Fruit fly (Drosophila melanogaster) whole organism, embryonic: Measurements from ENCODE around the gene fend.

Source experiments
- Blimp-1 ChIP-seq: fragments of 200-800 bp; sonication (Bioruptor generic); optimal IDR thresholded peaks from 3 replicates; lab custom pipeline; 2018; ENCODE audit warnings: missing biosample characterization, missing genetic modification characterization, mild to moderate bottlenecking, moderate library complexity, missing genetic modification reagents
- CG10462 ChIP-seq: fragments of 200-800 bp; sonication (Bioruptor generic); optimal IDR thresholded peaks from 2 replicates; lab custom pipeline; 2016; ENCODE audit warnings: missing biosample characterization, missing genetic modification characterization
- CG12071 ChIP-seq: fragments of 200-800 bp; sonication (Bioruptor generic); optimal IDR thresholded peaks from 3 replicates; lab custom pipeline; 2018; ENCODE audit warnings: missing biosample characterization, mild to moderate bottlenecking, missing genetic modification characterization
- CG12236 ChIP-seq: fragments of 200-800 bp; sonication (Bioruptor generic); optimal IDR thresholded peaks from 2 replicates; lab custom pipeline; 2016; ENCODE audit warnings: missing biosample characterization, missing genetic modification characterization
- CG13287 ChIP-seq: fragments of 200-800 bp; sonication (Bioruptor generic); IDR thresholded peaks from 2 replicates; pipeline ENCODE4 v1.3.6; 2022; ENCODE audit warnings: missing biosample characterization, missing genetic modification characterization; ENCODE audit not compliant: partially characterized antibody
- CG15514 ChIP-seq: fragments of 200-800 bp; sonication (Bioruptor generic); optimal IDR thresholded peaks from 3 replicates; lab custom pipeline; 2017; ENCODE audit warnings: missing biosample characterization, missing genetic modification characterization, mild to moderate bottlenecking, moderate library complexity, missing genetic modification reagents
- CG15601 ChIP-seq: fragments of 200-800 bp; sonication (Bioruptor generic); optimal IDR thresholded peaks from 3 replicates; lab custom pipeline; 2019; ENCODE audit warnings: missing biosample characterization, mild to moderate bottlenecking, missing genetic modification characterization, moderate library complexity
- CG16779 ChIP-seq: fragments of 200-800 bp; sonication (Bioruptor generic); IDR thresholded peaks from 2 replicates; pipeline ENCODE4 v1.3.6; 2022; ENCODE audit warnings: missing biosample characterization, missing genetic modification characterization
- CG17612 ChIP-seq: fragments of 200-800 bp; sonication (Bioruptor generic); IDR thresholded peaks from 2 replicates; pipeline ENCODE4 v1.3.6; 2022; ENCODE audit warnings: missing biosample characterization, missing genetic modification characterization
- CG3281 ChIP-seq: fragments of 200-800 bp; sonication (Bioruptor generic); optimal IDR thresholded peaks from 3 replicates; lab custom pipeline; 2017; ENCODE audit warnings: missing biosample characterization, mild to moderate bottlenecking, missing genetic modification characterization
- CG8924 ChIP-seq: fragments of 200-800 bp; optimal IDR thresholded peaks from 3 replicates; lab custom pipeline; 2019; ENCODE audit warnings: missing biosample characterization, mild to moderate bottlenecking, missing genetic modification characterization, moderate library complexity
- Dbx ChIP-seq: fragments of 200-800 bp; sonication (Bioruptor generic); IDR thresholded peaks from 3 replicates; pipeline ENCODE4 v1.3.6; 2022; ENCODE audit warnings: missing biosample characterization, missing genetic modification characterization
- Deaf1 ChIP-seq: fragments of 200-800 bp; optimal IDR thresholded peaks from 3 replicates; lab custom pipeline; 2019; ENCODE audit warnings: missing biosample characterization, mild to moderate bottlenecking, missing genetic modification characterization, moderate library complexity
- Dip3 ChIP-seq: fragments of 200-800 bp; sonication (Bioruptor generic); optimal IDR thresholded peaks from 3 replicates; lab custom pipeline; 2016; ENCODE audit warnings: missing biosample characterization, missing genetic modification characterization
- Fer3 ChIP-seq: fragments of 200-800 bp; sonication (Bioruptor generic); optimal IDR thresholded peaks from 2 replicates; lab custom pipeline; 2018; ENCODE audit warnings: missing biosample characterization, mild to moderate bottlenecking, missing genetic modification characterization, moderate library complexity
- HLHmδ ChIP-seq: fragments of 200-800 bp; sonication (Bioruptor generic); optimal IDR thresholded peaks from 2 replicates; lab custom pipeline; 2018; ENCODE audit warnings: missing biosample characterization, mild to moderate bottlenecking, missing genetic modification characterization, moderate library complexity
- Hmr ChIP-seq: fragments of 200-800 bp; sonication (Bioruptor generic); optimal IDR thresholded peaks from 3 replicates; lab custom pipeline; 2017; ENCODE audit warnings: mild to moderate bottlenecking, missing biosample characterization, missing genetic modification reagents, missing genetic modification characterization
- Jarid2 ChIP-seq: fragments of 200-800 bp; sonication (Bioruptor generic); optimal IDR thresholded peaks from 3 replicates; lab custom pipeline; 2017; ENCODE audit warnings: mild to moderate bottlenecking, missing biosample characterization, missing genetic modification reagents, missing genetic modification characterization
- MESR4 ChIP-seq: fragments of 200-800 bp; sonication (Bioruptor generic); optimal IDR thresholded peaks from 2 replicates; lab custom pipeline; 2018; ENCODE audit warnings: missing biosample characterization, mild to moderate bottlenecking, missing genetic modification characterization, moderate library complexity
- MTF-1 ChIP-seq: fragments of 200-800 bp; sonication (Bioruptor generic); optimal IDR thresholded peaks from 2 replicates; lab custom pipeline; 2018; ENCODE audit warnings: missing biosample characterization, mild to moderate bottlenecking, missing genetic modification characterization, borderline replicate concordance
- Pdp1 ChIP-seq, 2 experiments: fragments of 200-800 bp; sonication (Bioruptor generic); optimal IDR thresholded peaks; 3 replicates each; lab custom pipeline; 2016; ENCODE audit warnings: missing biosample characterization in 2 of 2, missing genetic modification characterization in 2 of 2, mild to moderate bottlenecking in 1 of 2, moderate library complexity in 1 of 2
- Rfx ChIP-seq: fragments of 200-800 bp; sonication (Bioruptor generic); IDR thresholded peaks from 2 replicates; pipeline ENCODE4 v1.3.6; 2022; ENCODE audit warnings: missing biosample characterization, missing genetic modification characterization
- Vsx1 ChIP-seq: fragments of 200-800 bp; sonication (Bioruptor generic); optimal IDR thresholded peaks from 2 replicates; lab custom pipeline; 2017; ENCODE audit warnings: missing biosample characterization, mild to moderate bottlenecking, missing genetic modification characterization, missing genetic modification reagents
- ap ChIP-seq: fragments of 200-800 bp; sonication (Bioruptor generic); IDR thresholded peaks from 2 replicates; pipeline ENCODE4 v1.3.6; 2022; ENCODE audit warnings: missing biosample characterization, missing genetic modification characterization
- br ChIP-seq: fragments of >200 bp; optimal IDR thresholded peaks from 2 replicates; lab custom pipeline; 2017
- caup ChIP-seq: fragments of 200-800 bp; sonication (Bioruptor generic); optimal IDR thresholded peaks from 3 replicates; lab custom pipeline; 2017; ENCODE audit warnings: missing biosample characterization, mild to moderate bottlenecking, missing genetic modification characterization, moderate library complexity; ENCODE audit not compliant: severe bottlenecking
- chm ChIP-seq: fragments of 200-800 bp; sonication (Bioruptor generic); IDR thresholded peaks from 2 replicates; pipeline ENCODE4 v1.3.6; 2022; ENCODE audit warnings: missing biosample characterization, missing genetic modification characterization
- croc ChIP-seq: fragments of 200-800 bp; sonication (Bioruptor generic); conservative IDR thresholded peaks from 3 replicates; pipeline ENCODE4 v1.3.6; 2022; ENCODE audit warnings: missing biosample characterization, missing genetic modification characterization
- fd96Cb ChIP-seq: fragments of 200-800 bp; sonication (Bioruptor generic); optimal IDR thresholded peaks from 2 replicates; lab custom pipeline; 2018; ENCODE audit warnings: missing biosample characterization, mild to moderate bottlenecking, missing genetic modification characterization, moderate library complexity
- gem ChIP-seq: fragments of 200-800 bp; sonication (Bioruptor generic); optimal IDR thresholded peaks from 2 replicates; lab custom pipeline; 2019; ENCODE audit warnings: missing biosample characterization, mild to moderate bottlenecking, missing genetic modification characterization, moderate library complexity
- inv ChIP-seq: fragments of 200-800 bp; sonication (Bioruptor generic); IDR thresholded peaks from 2 replicates; pipeline ENCODE4 v1.3.6; 2022; ENCODE audit warnings: missing biosample characterization, missing genetic modification characterization; ENCODE audit not compliant: partially characterized antibody
- lab ChIP-seq: fragments of 200-800 bp; sonication (Bioruptor generic); optimal IDR thresholded peaks from 3 replicates; lab custom pipeline; 2017; ENCODE audit warnings: missing biosample characterization, missing genetic modification characterization, mild to moderate bottlenecking, moderate library complexity, missing genetic modification reagents
- lbe ChIP-seq: fragments of 200-800 bp; sonication (Bioruptor generic); optimal IDR thresholded peaks from 2 replicates; lab custom pipeline; 2016; ENCODE audit warnings: missing biosample characterization, mild to moderate bottlenecking, missing genetic modification characterization
- mirr ChIP-seq: fragments of 200-800 bp; sonication (Bioruptor generic); optimal IDR thresholded peaks from 3 replicates; lab custom pipeline; 2018; ENCODE audit warnings: missing biosample characterization, mild to moderate bottlenecking, missing genetic modification characterization
- nerfin-1 ChIP-seq: fragments of 200-800 bp; sonication (Bioruptor generic); optimal IDR thresholded peaks from 3 replicates; lab custom pipeline; 2019; ENCODE audit warnings: missing biosample characterization, mild to moderate bottlenecking, missing genetic modification characterization, moderate library complexity
- nom ChIP-seq: fragments of 200-800 bp; sonication (Bioruptor generic); optimal IDR thresholded peaks from 2 replicates; lab custom pipeline; 2017; ENCODE audit warnings: missing biosample characterization, missing genetic modification characterization, mild to moderate bottlenecking, moderate library complexity, missing genetic modification reagents
- org-1 ChIP-seq: fragments of 200-800 bp; sonication (Bioruptor generic); optimal IDR thresholded peaks from 2 replicates; lab custom pipeline; 2017; ENCODE audit warnings: missing biosample characterization, missing genetic modification characterization
- pan ChIP-seq, 4 experiments: fragments of >200 bp in 3 of 4; fragments of 200-800 bp in 1 of 4; sonication (Bioruptor generic) in 1 of 4; optimal IDR thresholded peaks in 3 of 4; IDR thresholded peaks in 1 of 4; 2 replicates each; pipeline versions ENCODE4 v1.3.6 to Lab custom; 2017 to 2022; ENCODE audit warnings: missing biosample characterization in 2 of 4, missing genetic modification characterization in 2 of 4, mixed read lengths in 1 of 4
- prd ChIP-seq, 3 experiments: fragments of >200 bp in 2 of 3; fragments of 200-800 bp in 1 of 3; sonication (Bioruptor generic) in 1 of 3; optimal IDR thresholded peaks in 2 of 3; IDR thresholded peaks in 1 of 3; 2 replicates in 2 of 3; 3 replicates in 1 of 3; pipeline versions ENCODE4 v1.3.6 to Lab custom; 2017 to 2022; ENCODE audit warnings: missing biosample characterization in 1 of 3, missing genetic modification characterization in 1 of 3
- rib ChIP-seq: fragments of 200-800 bp; sonication (Bioruptor generic); IDR thresholded peaks from 2 replicates; pipeline ENCODE4 v1.3.6; 2022; ENCODE audit warnings: missing biosample characterization, missing genetic modification characterization
- ro ChIP-seq: fragments of 200-800 bp; sonication (Bioruptor generic); IDR thresholded peaks from 2 replicates; pipeline ENCODE4 v1.3.6; 2022; ENCODE audit warnings: missing biosample characterization, missing genetic modification characterization
- scrt ChIP-seq: fragments of 200-800 bp; sonication (Bioruptor generic); optimal IDR thresholded peaks from 2 replicates; lab custom pipeline; 2018; ENCODE audit warnings: missing biosample characterization, mild to moderate bottlenecking, missing genetic modification characterization, moderate library complexity
- sna ChIP-seq: fragments of 200-800 bp; sonication (Bioruptor generic); IDR thresholded peaks from 2 replicates; pipeline ENCODE4 v1.3.6; 2022; ENCODE audit warnings: missing biosample characterization, missing genetic modification characterization; ENCODE audit not compliant: partially characterized antibody
- sob ChIP-seq: fragments of 200-800 bp; sonication (Bioruptor generic); IDR thresholded peaks from 2 replicates; pipeline ENCODE4 v1.3.6; 2022; ENCODE audit warnings: missing biosample characterization, missing genetic modification characterization
- tna ChIP-seq: fragments of 200-800 bp; sonication (Bioruptor generic); IDR thresholded peaks from 2 replicates; pipeline ENCODE4 v1.3.6; 2022; ENCODE audit warnings: missing biosample characterization, missing genetic modification characterization; ENCODE audit not compliant: partially characterized antibody
- usp ChIP-seq: fragments of >200 bp; optimal IDR thresholded peaks from 2 replicates; lab custom pipeline; 2017; ENCODE audit warnings: missing biosample characterization, missing genetic modification characterization
- zf30C ChIP-seq: fragments of 200-800 bp; sonication (Bioruptor generic); optimal IDR thresholded peaks from 3 replicates; lab custom pipeline; 2018; ENCODE audit warnings: missing biosample characterization, mild to moderate bottlenecking, missing genetic modification characterization
- zfh1 ChIP-seq: fragments of 200-800 bp; sonication (Bioruptor generic); IDR thresholded peaks from 3 replicates; pipeline ENCODE4 v1.3.6; 2022; ENCODE audit warnings: missing biosample characterization, missing genetic modification characterization

fend gene

DNA sequence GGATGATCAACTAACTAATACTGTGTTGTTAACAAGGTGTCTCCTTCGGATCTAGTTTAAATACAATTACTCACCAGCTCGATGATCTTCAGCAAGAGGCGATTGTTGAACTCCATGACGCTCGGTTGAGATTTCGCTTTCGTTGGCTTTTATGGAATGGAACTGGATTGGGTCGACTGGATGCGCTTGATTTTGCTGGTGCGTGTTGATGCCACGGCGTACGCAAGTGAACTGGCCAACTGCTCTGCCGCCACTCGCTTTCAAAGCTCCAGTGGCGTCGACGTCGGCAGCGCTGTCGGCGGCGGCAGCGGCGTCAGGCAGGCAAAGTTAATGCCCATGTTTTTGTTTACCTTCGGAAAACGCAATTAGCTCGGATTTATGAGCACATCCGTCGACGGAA is 56.6 kb downstream of the fend start, which contains the start of gene CG44325 (continued):
- TF ChIP-seq MTF-1 (peak; percentile 32), gem (tag; lab: Kevin White, UChicago) (no peak), Dbx (GFP tag; lab: Robert Waterston, UW) (peak; percentile 38; the same call in 1 of the 3 replicates), fd96Cb (tag; lab: Kevin White, UChicago) (no peak), sob (GFP tag; lab: Robert Waterston, UW) (0 out of 2 replicates have a peak, but pooled peaks have one; percentile 8), CG10462 (GFP tag; lab: Kevin White, UChicago) (no peak), usp (GFP tag; lab: Kevin White, UChicago) (no peak), MESR4 (GFP tag; lab: Kevin White, UChicago) (peak; percentile 32), ap (GFP tag; lab: Robert Waterston, UW) (peak; percentile 30; the same call in 1 of the 2 replicates), Hmr (peak; percentile 46), CG8924 (peak; percentile 15), Jarid2 (GFP tag; lab: Kevin White, UChicago) (peak; percentile 74), nom (GFP tag; lab: Kevin White, UChicago) (peak; percentile 81), CG17612 (GFP tag; lab: Robert Waterston, UW) (no peak), Deaf1 (peak; percentile 13), Vsx1 (GFP tag; lab: Kevin White, UChicago) (peak; percentile 25), Rfx (peak; percentile 41; the same call in 1 of the 2 replicates), ro (no peak), sna (GFP tag; lab: Robert Waterston, UW) (0 out of 2 replicates have a peak, but pooled peaks have one; percentile 21), CG12236 (GFP tag; lab: Kevin White, UChicago) (no peak), CG15601 (tag; lab: Kevin White, UChicago) (peak; percentile 11), pan (optimal IDR thresholded peaks at IDR 0.05; lab: Kevin White, UChicago) (no peak), pan (GFP tag; optimal IDR thresholded peaks at IDR 0.05 in 1 of 2, IDR thresholded peaks at IDR 0.05 in 1 of 2) (no peak), chm (GFP tag; lab: Robert Waterston, UW) (peak; percentile 75), nerfin-1 (tag; lab: Kevin White, UChicago) (no peak), CG15514 (GFP tag; lab: Kevin White, UChicago) (peak; percentile 34), br (lab: Kevin White, UChicago) (no peak), zfh1 (GFP tag; lab: Robert Waterston, UW) (no peak), rib (0 out of 2 replicates have a peak, but pooled peaks have one; percentile 37), mirr (GFP tag; lab: Kevin White, UChicago) (peak; percentile 41), CG16779 (GFP tag; lab: Robert Waterston, UW) (0 out of 2 replicates have a peak, but pooled peaks have one; percentile 40), zf30C (no peak), Dip3 (no peak), tna (no peak; the same call in 1 of the 2 replicates), prd (optimal IDR thresholded peaks at IDR 0.05; lab: Kevin White, UChicago) (no peak), prd (GFP tag; IDR thresholded peaks at IDR 0.05; lab: Robert Waterston, UW) (no peak), CG13287 (GFP tag; lab: Robert Waterston, UW) (peak; percentile 31; the same call in 1 of the 2 replicates), caup (peak; percentile 29), CG3281 (GFP tag; lab: Kevin White, UChicago) (peak; percentile 38), scrt (GFP tag; lab: Kevin White, UChicago) (no peak), Blimp-1 (GFP tag; lab: Kevin White, UChicago) (peak; percentile 97), org-1 (GFP tag; lab: Kevin White, UChicago) (no peak), lbe (peak; percentile 41), HLHmδ (GFP tag; lab: Kevin White, UChicago) (peak; percentile 59), croc (GFP tag; lab: Robert Waterston, UW) (no peak), Fer3 (tag; lab: Kevin White, UChicago) (no peak), lab (GFP tag; lab: Kevin White, UChicago) (peak; percentile 60), inv (GFP tag; lab: Robert Waterston, UW) (no peak), Pdp1 (GFP tag; optimal IDR thresholded peaks at IDR 0.05; lab: Kevin White, UChicago) (peak in 1 of 2 experiments; percentile 12), CG12071 (GFP tag; lab: Kevin White, UChicago) (peak; percentile 39)
